Fruit fly (Drosophila melanogaster) whole organism, embryonic: Measurements from ENCODE around the gene Cnot4.

Experiments
- Adf1 ChIP-seq: fragments of 200-800 bp; sonication (Bioruptor generic); IDR thresholded peaks from 2 replicates; pipeline ENCODE4 v1.3.6; 2022; ENCODE audit warnings: missing biosample characterization, missing genetic modification characterization
- CG13287 ChIP-seq: fragments of 200-800 bp; sonication (Bioruptor generic); IDR thresholded peaks from 2 replicates; pipeline ENCODE4 v1.3.6; 2022; ENCODE audit warnings: missing biosample characterization, missing genetic modification characterization; ENCODE audit not compliant: partially characterized antibody
- CG13624 ChIP-seq: fragments of 200-800 bp; sonication (Bioruptor generic); optimal IDR thresholded peaks from 2 replicates; lab custom pipeline; 2016; ENCODE audit warnings: missing biosample characterization, missing genetic modification characterization
- CG14014 ChIP-seq: fragments of 200-800 bp; sonication (Bioruptor generic); IDR thresholded peaks from 2 replicates; pipeline ENCODE4 v1.3.6; 2022; ENCODE audit warnings: missing biosample characterization, missing genetic modification characterization
- CG1529 ChIP-seq: fragments of 200-800 bp; sonication (Bioruptor generic); optimal IDR thresholded peaks from 3 replicates; lab custom pipeline; 2018; ENCODE audit warnings: missing biosample characterization, missing genetic modification characterization
- CG1602 ChIP-seq: fragments of 200-800 bp; sonication (Bioruptor generic); optimal IDR thresholded peaks from 3 replicates; lab custom pipeline; 2016; ENCODE audit warnings: missing biosample characterization, missing genetic modification characterization
- CG1603 ChIP-seq: fragments of 200-800 bp; sonication (Bioruptor generic); optimal IDR thresholded peaks from 2 replicates; lab custom pipeline; 2019; ENCODE audit warnings: missing biosample characterization, mild to moderate bottlenecking, missing genetic modification characterization, moderate library complexity
- CG16863 ChIP-seq: fragments of 200-800 bp; sonication (Bioruptor generic); optimal IDR thresholded peaks from 3 replicates; lab custom pipeline; 2016; ENCODE audit warnings: missing biosample characterization, missing genetic modification characterization
- CG1832 ChIP-seq: fragments of 200-800 bp; sonication (Bioruptor generic); optimal IDR thresholded peaks from 2 replicates; lab custom pipeline; 2017; ENCODE audit warnings: missing biosample characterization, mild to moderate bottlenecking, missing genetic modification characterization, inconsistent platforms
- CG2129 ChIP-seq: fragments of 200-800 bp; sonication (Bioruptor generic); IDR thresholded peaks from 2 replicates; pipeline ENCODE4 v1.3.6; 2022; ENCODE audit warnings: missing biosample characterization, missing genetic modification characterization; ENCODE audit not compliant: partially characterized antibody
- CG2199 ChIP-seq: fragments of 200-800 bp; sonication (Bioruptor generic); IDR thresholded peaks from 3 replicates; pipeline ENCODE4 v1.3.6; 2022; ENCODE audit warnings: missing biosample characterization, missing genetic modification characterization
- CG32772 ChIP-seq: fragments of 200-800 bp; sonication (Bioruptor generic); IDR thresholded peaks from 2 replicates; pipeline ENCODE4 v1.3.6; 2022; ENCODE audit warnings: missing biosample characterization, missing genetic modification characterization
- CG3847 ChIP-seq: fragments of 200-800 bp; sonication (Bioruptor generic); IDR thresholded peaks from 2 replicates; pipeline ENCODE4 v1.3.6; 2022; ENCODE audit warnings: missing biosample characterization, missing genetic modification characterization
- CG3995 ChIP-seq: fragments of 200-800 bp; sonication (Bioruptor generic); optimal IDR thresholded peaks from 3 replicates; lab custom pipeline; 2016; ENCODE audit warnings: missing biosample characterization, missing genetic modification characterization
- CG4617 ChIP-seq: fragments of 200-800 bp; sonication (Bioruptor generic); optimal IDR thresholded peaks from 3 replicates; lab custom pipeline; 2016; ENCODE audit warnings: missing biosample characterization, missing genetic modification characterization, borderline replicate concordance
- CG4730 ChIP-seq: fragments of 200-800 bp; sonication (Bioruptor generic); IDR thresholded peaks from 2 replicates; pipeline ENCODE4 v1.3.6; 2022; ENCODE audit warnings: missing biosample characterization, missing genetic modification characterization
- CG6272 ChIP-seq: fragments of 200-800 bp; sonication (Bioruptor generic); IDR thresholded peaks from 2 replicates; pipeline ENCODE4 v1.3.6; 2022; ENCODE audit warnings: missing biosample characterization, missing genetic modification characterization
- CG6689 ChIP-seq: fragments of 200-800 bp; sonication (Bioruptor generic); IDR thresholded peaks from 2 replicates; pipeline ENCODE4 v1.3.6; 2022; ENCODE audit warnings: missing biosample characterization, missing genetic modification characterization
- CG7987 ChIP-seq: fragments of 200-800 bp; sonication (Bioruptor generic); optimal IDR thresholded peaks from 2 replicates; lab custom pipeline; 2018; ENCODE audit warnings: missing biosample characterization, mild to moderate bottlenecking, missing genetic modification characterization, moderate library complexity
- Dad ChIP-seq: fragments of 200-800 bp; sonication (Bioruptor generic); optimal IDR thresholded peaks from 3 replicates; lab custom pipeline; 2016; ENCODE audit warnings: missing biosample characterization, missing genetic modification characterization
- Ets65A ChIP-seq: fragments of 200-800 bp; sonication (Bioruptor generic); peaks from one replicate; lab custom pipeline; 2016; ENCODE audit warnings: missing biosample characterization, missing genetic modification characterization
- Fer1 ChIP-seq: fragments of 200-800 bp; sonication (Bioruptor generic); optimal IDR thresholded peaks from 2 replicates; lab custom pipeline; 2017; ENCODE audit warnings: missing biosample characterization, mild to moderate bottlenecking, missing genetic modification characterization
- HLHmδ ChIP-seq: fragments of 200-800 bp; sonication (Bioruptor generic); optimal IDR thresholded peaks from 2 replicates; lab custom pipeline; 2018; ENCODE audit warnings: missing biosample characterization, mild to moderate bottlenecking, missing genetic modification characterization, moderate library complexity
- HmgZ ChIP-seq: fragments of 200-800 bp; sonication (Bioruptor generic); optimal IDR thresholded peaks from 2 replicates; lab custom pipeline; 2018; ENCODE audit warnings: missing biosample characterization, mild to moderate bottlenecking, missing genetic modification characterization
- NC2α ChIP-seq: fragments of 200-800 bp; sonication (Bioruptor generic); optimal IDR thresholded peaks from 2 replicates; lab custom pipeline; 2016; ENCODE audit warnings: missing biosample characterization, missing genetic modification characterization
- Opbp ChIP-seq: fragments of 200-800 bp; sonication (Bioruptor generic); IDR thresholded peaks from 3 replicates; pipeline ENCODE4 v1.3.6; 2022; ENCODE audit warnings: missing biosample characterization, missing genetic modification characterization; ENCODE audit not compliant: partially characterized antibody
- Sry-δ ChIP-seq: fragments of 200-800 bp; sonication (Bioruptor generic); optimal IDR thresholded peaks from 2 replicates; lab custom pipeline; 2016; ENCODE audit warnings: missing biosample characterization, missing genetic modification characterization
- Stat92E ChIP-seq, 3 experiments: fragments of >200 bp in 2 of 3; fragments of 200-800 bp in 1 of 3; sonication (Bioruptor generic) in 1 of 3; optimal IDR thresholded peaks; 2 replicates each; lab custom pipeline; 2017 to 2019; ENCODE audit warnings: missing biosample characterization in 3 of 3, missing genetic modification characterization in 3 of 3, mild to moderate bottlenecking in 1 of 3, moderate library complexity in 1 of 3
- chn ChIP-seq: fragments of 200-800 bp; sonication (Bioruptor generic); optimal IDR thresholded peaks from 2 replicates; lab custom pipeline; 2016; ENCODE audit warnings: missing biosample characterization, missing genetic modification characterization
- dysf ChIP-seq: fragments of 200-800 bp; sonication (Bioruptor generic); IDR thresholded peaks from 3 replicates; pipeline ENCODE4 v1.3.6; 2022; ENCODE audit warnings: missing biosample characterization, missing genetic modification characterization
- fu2 ChIP-seq: fragments of 200-800 bp; sonication (Bioruptor generic); optimal IDR thresholded peaks from 2 replicates; lab custom pipeline; 2016; ENCODE audit warnings: missing biosample characterization, missing genetic modification characterization
- hb ChIP-seq: fragments of 200-800 bp; sonication (Bioruptor generic); IDR thresholded peaks from 3 replicates; pipeline ENCODE4 v1.3.6; 2022; ENCODE audit warnings: missing biosample characterization, missing genetic modification characterization; ENCODE audit not compliant: partially characterized antibody
- hbn ChIP-seq: fragments of 200-800 bp; sonication (Bioruptor generic); IDR thresholded peaks from 2 replicates; pipeline ENCODE4 v1.3.6; 2022; ENCODE audit warnings: missing biosample characterization, missing genetic modification characterization; ENCODE audit not compliant: partially characterized antibody
- her ChIP-seq: fragments of 200-800 bp; sonication (Bioruptor generic); optimal IDR thresholded peaks from 2 replicates; lab custom pipeline; 2016; ENCODE audit warnings: missing biosample characterization, missing genetic modification characterization
- inv ChIP-seq: fragments of 200-800 bp; sonication (Bioruptor generic); IDR thresholded peaks from 2 replicates; pipeline ENCODE4 v1.3.6; 2022; ENCODE audit warnings: missing biosample characterization, missing genetic modification characterization; ENCODE audit not compliant: partially characterized antibody
- kay ChIP-seq: fragments of 200-800 bp; sonication (Bioruptor generic); optimal IDR thresholded peaks from 2 replicates; lab custom pipeline; 2016; ENCODE audit warnings: missing biosample characterization, missing genetic modification characterization
- knrl ChIP-seq: fragments of 200-800 bp; sonication (Bioruptor generic); IDR thresholded peaks from 3 replicates; pipeline ENCODE4 v1.3.6; 2022; ENCODE audit warnings: missing biosample characterization, missing genetic modification characterization; ENCODE audit not compliant: partially characterized antibody
- lilli ChIP-seq: fragments of 200-800 bp; sonication (Bioruptor generic); optimal IDR thresholded peaks from 3 replicates; lab custom pipeline; 2016; ENCODE audit warnings: missing biosample characterization, missing genetic modification characterization
- mam ChIP-seq: fragments of 200-800 bp; sonication (Bioruptor generic); optimal IDR thresholded peaks from 3 replicates; lab custom pipeline; 2016; ENCODE audit warnings: missing biosample characterization, missing genetic modification characterization
- nerfin-2 ChIP-seq: fragments of 200-800 bp; sonication (Bioruptor generic); IDR thresholded peaks from 2 replicates; pipeline ENCODE4 v1.3.6; 2022; ENCODE audit warnings: missing biosample characterization, missing genetic modification characterization; ENCODE audit not compliant: partially characterized antibody
- sna ChIP-seq: fragments of 200-800 bp; sonication (Bioruptor generic); IDR thresholded peaks from 2 replicates; pipeline ENCODE4 v1.3.6; 2022; ENCODE audit warnings: missing biosample characterization, missing genetic modification characterization; ENCODE audit not compliant: partially characterized antibody
- sob ChIP-seq: fragments of 200-800 bp; sonication (Bioruptor generic); IDR thresholded peaks from 2 replicates; pipeline ENCODE4 v1.3.6; 2022; ENCODE audit warnings: missing biosample characterization, missing genetic modification characterization
- ssp ChIP-seq: fragments of 200-800 bp; sonication (Bioruptor generic); IDR thresholded peaks from 2 replicates; pipeline ENCODE4 v1.3.6; 2022; ENCODE audit warnings: missing biosample characterization, missing genetic modification characterization
- stwl ChIP-seq: fragments of 200-800 bp; sonication (Bioruptor generic); optimal IDR thresholded peaks from 3 replicates; lab custom pipeline; 2018; ENCODE audit warnings: missing biosample characterization, mild to moderate bottlenecking, missing genetic modification characterization, moderate library complexity
- sug ChIP-seq: fragments of 200-800 bp; optimal IDR thresholded peaks from 2 replicates; lab custom pipeline; 2019; ENCODE audit warnings: missing biosample characterization, mild to moderate bottlenecking, missing genetic modification characterization, moderate library complexity
- trh ChIP-seq: fragments of 200-800 bp; sonication (Bioruptor generic); optimal IDR thresholded peaks from 2 replicates; lab custom pipeline; 2016; ENCODE audit warnings: missing biosample characterization, missing genetic modification characterization
- vnd ChIP-seq: fragments of 200-800 bp; sonication (Bioruptor generic); IDR thresholded peaks from 3 replicates; pipeline ENCODE4 v1.3.6; 2022; ENCODE audit warnings: missing biosample characterization, missing genetic modification characterization; ENCODE audit not compliant: partially characterized antibody
- vvl ChIP-seq: fragments of 200-800 bp; sonication (Bioruptor generic); IDR thresholded peaks from 2 replicates; pipeline ENCODE4 v1.3.6; 2022; ENCODE audit warnings: missing biosample characterization, missing genetic modification characterization
- zen2 ChIP-seq: fragments of 200-800 bp; sonication (Bioruptor generic); IDR thresholded peaks from 3 replicates; pipeline ENCODE4 v1.3.6; 2022; ENCODE audit warnings: missing biosample characterization, missing genetic modification characterization; ENCODE audit not compliant: partially characterized antibody
- zfh2 ChIP-seq: fragments of 200-800 bp; sonication (Bioruptor generic); optimal IDR thresholded peaks from 2 replicates; lab custom pipeline; 2016; ENCODE audit warnings: missing biosample characterization, missing genetic modification characterization

Cnot4 gene

dm6 chr2L:10437317-10437716, 40.8 kb downstream of the Cnot4 start, which contains the start of gene STUB1 (continued):
- TF ChIP-seq CG16863 (GFP tag; lab: Kevin White, UChicago) (no peak), HLHmδ (GFP tag; lab: Kevin White, UChicago) (no peak), ssp (GFP tag; lab: Robert Waterston, UW) (0 out of 2 replicates have a peak, but pooled peaks have one; percentile 18), CG13287 (GFP tag; lab: Robert Waterston, UW) (peak; percentile 99), dysf (GFP tag; lab: Robert Waterston, UW) (no peak), nerfin-2 (GFP tag; lab: Robert Waterston, UW) (peak; percentile 97), CG1603 (tag; lab: Kevin White, UChicago) (peak; percentile 88), CG4617 (GFP tag; lab: Kevin White, UChicago) (peak; percentile 74), zfh2 (GFP tag; lab: Kevin White, UChicago) (peak; percentile 57), sug (tag; lab: Kevin White, UChicago) (peak; percentile 35), inv (GFP tag; lab: Robert Waterston, UW) (peak; percentile 99), CG6272 (peak; percentile 31; the same call in 1 of the 2 replicates), sna (GFP tag; lab: Robert Waterston, UW) (peak; percentile 96), CG1602 (GFP tag; lab: Kevin White, UChicago) (no peak), HmgZ (peak; percentile 77), CG3995 (GFP tag; lab: Kevin White, UChicago) (peak; percentile 59), sob (GFP tag; lab: Robert Waterston, UW) (peak; percentile 61), CG1832 (GFP tag; lab: Kevin White, UChicago) (no peak), kay (GFP tag; lab: Kevin White, UChicago) (no peak), CG2199 (0 out of 3 replicates have a peak, but pooled peaks have one; percentile 44), CG14014 (GFP tag; lab: Robert Waterston, UW) (0 out of 2 replicates have a peak, but pooled peaks have one; percentile 14), Sry-δ (GFP tag; lab: Kevin White, UChicago) (peak; percentile 89), CG7987 (GFP tag; lab: Kevin White, UChicago) (no peak), CG6689 (GFP tag; lab: Robert Waterston, UW) (no peak), CG3847 (GFP tag; lab: Robert Waterston, UW) (peak; percentile 57), Adf1 (GFP tag; lab: Robert Waterston, UW) (no peak), knrl (GFP tag; lab: Robert Waterston, UW) (peak; percentile 97), vvl (peak; percentile 69), stwl (tag; lab: Kevin White, UChicago) (peak; percentile 53), hbn (GFP tag; lab: Robert Waterston, UW) (peak; percentile 97), CG1529 (GFP tag; lab: Kevin White, UChicago) (no peak), Opbp (peak; percentile 97), her (GFP tag; lab: Kevin White, UChicago) (peak; percentile 36), CG2129 (peak; percentile 48), CG4730 (GFP tag; lab: Robert Waterston, UW) (no peak), vnd (GFP tag; lab: Robert Waterston, UW) (peak; percentile 98), Fer1 (GFP tag; lab: Kevin White, UChicago) (peak; percentile 26), Dad (peak; percentile 8), chn (GFP tag; lab: Kevin White, UChicago) (peak; percentile 15), Ets65A (GFP tag; lab: Kevin White, UChicago) (peak; percentile 25), zen2 (GFP tag; lab: Robert Waterston, UW) (peak; percentile 99), lilli (peak; percentile 31), Stat92E (GFP tag; optimal IDR thresholded peaks at IDR 0.05; lab: Kevin White, UChicago) (no peak), mam (GFP tag; lab: Kevin White, UChicago) (peak; percentile 43), trh (GFP tag; lab: Kevin White, UChicago) (no peak), CG13624 (GFP tag; lab: Kevin White, UChicago) (peak; percentile 52), fu2 (GFP tag; lab: Kevin White, UChicago) (peak; percentile 27), NC2α (GFP tag; lab: Kevin White, UChicago) (no peak), CG32772 (GFP tag; lab: Robert Waterston, UW) (no peak), hb (GFP tag; lab: Robert Waterston, UW) (peak; percentile 99)
